Worm (Caenorhabditis elegans) whole organism, early embryonic: ENCODE results near the gene R09A8.5.

ENCODE experiments used
- B0310.2 ChIP-seq: sonication (generic microtip); optimal IDR thresholded peaks from 2 replicates; lab custom pipeline; 2016; ENCODE audit warnings: mild to moderate bottlenecking, missing genetic modification characterization, missing compliant biosample characterization
- F13C5.2 ChIP-seq: sonication (generic microtip); optimal IDR thresholded peaks from 2 replicates; lab custom pipeline; 2017; ENCODE audit warnings: mild to moderate bottlenecking, missing genetic modification characterization, inconsistent platforms, missing compliant biosample characterization
- aly-1 ChIP-seq: sonication (generic microtip); optimal IDR thresholded peaks from 2 replicates; lab custom pipeline; 2016; ENCODE audit warnings: missing genetic modification characterization, missing compliant biosample characterization
- ama-1 ChIP-seq: fragments of 150-350 bp; optimal IDR thresholded peaks from 2 replicates; lab custom pipeline; 2014
- ceh-13 ChIP-seq: fragments of 200-800 bp; sonication (Bioruptor generic); optimal IDR thresholded peaks from 2 replicates; lab custom pipeline; 2018; ENCODE audit warnings: mild to moderate bottlenecking, missing genetic modification characterization, missing compliant biosample characterization
- ceh-36 ChIP-seq: sonication (generic microtip); optimal IDR thresholded peaks from 2 replicates; lab custom pipeline; 2016; ENCODE audit warnings: missing genetic modification characterization, inconsistent platforms, missing compliant biosample characterization
- ets-7 ChIP-seq: sonication (generic microtip); optimal IDR thresholded peaks from 2 replicates; lab custom pipeline; 2016; ENCODE audit warnings: missing genotype, missing genetic modification characterization, missing compliant biosample characterization
- flt-1 ChIP-seq: fragments of 200-800 bp; sonication (Bioruptor generic); IDR thresholded peaks from 2 replicates; pipeline ENCODE4 v1.3.6; 2022; ENCODE audit warnings: missing genetic modification characterization, missing compliant biosample characterization
- hmbx-1 ChIP-seq: sonication (generic microtip); optimal IDR thresholded peaks from 2 replicates; lab custom pipeline; 2016; ENCODE audit warnings: mild to moderate bottlenecking, missing genetic modification characterization, missing compliant biosample characterization
- hmg-4 ChIP-seq: fragments of 200-800 bp; sonication (Bioruptor generic); optimal IDR thresholded peaks from 2 replicates; lab custom pipeline; 2018; ENCODE audit warnings: mild to moderate bottlenecking, missing genetic modification characterization, missing compliant biosample characterization
- hnd-1 ChIP-seq: sonication (generic microtip); optimal IDR thresholded peaks from 2 replicates; lab custom pipeline; 2016; ENCODE audit warnings: missing genetic modification characterization, missing compliant biosample characterization
- pes-1 ChIP-seq: fragments of 200-800 bp; sonication (Bioruptor generic); IDR thresholded peaks from 2 replicates; pipeline ENCODE4 v1.3.6; 2022; ENCODE audit warnings: missing genetic modification reagents, missing genetic modification characterization, missing compliant biosample characterization
- scrt-1 ChIP-seq: fragments of 200-800 bp; sonication (Bioruptor generic); IDR thresholded peaks from 2 replicates; pipeline ENCODE4 v1.3.6; 2022; ENCODE audit warnings: missing genetic modification characterization, missing compliant biosample characterization
- sea-1 ChIP-seq: fragments of 200-800 bp; sonication (Bioruptor generic); conservative IDR thresholded peaks from 2 replicates; pipeline ENCODE4 v1.3.6; 2022; ENCODE audit warnings: missing genetic modification characterization, missing compliant biosample characterization
- tbx-11 ChIP-seq: fragments of 200-800 bp; sonication (Bioruptor generic); IDR thresholded peaks from 2 replicates; pipeline ENCODE4 v1.3.6; 2022; ENCODE audit warnings: missing genetic modification characterization, missing compliant biosample characterization
- tbx-37 ChIP-seq: fragments of 200-800 bp; sonication (Bioruptor generic); conservative IDR thresholded peaks from 2 replicates; pipeline ENCODE4 v1.3.6; 2022; ENCODE audit warnings: missing genetic modification reagents, missing genetic modification characterization, missing compliant biosample characterization
- tra-4 ChIP-seq: sonication (generic microtip); optimal IDR thresholded peaks from 2 replicates; lab custom pipeline; 2017; ENCODE audit warnings: missing genetic modification characterization, missing compliant biosample characterization

The R09A8.5 gene

DNA sequence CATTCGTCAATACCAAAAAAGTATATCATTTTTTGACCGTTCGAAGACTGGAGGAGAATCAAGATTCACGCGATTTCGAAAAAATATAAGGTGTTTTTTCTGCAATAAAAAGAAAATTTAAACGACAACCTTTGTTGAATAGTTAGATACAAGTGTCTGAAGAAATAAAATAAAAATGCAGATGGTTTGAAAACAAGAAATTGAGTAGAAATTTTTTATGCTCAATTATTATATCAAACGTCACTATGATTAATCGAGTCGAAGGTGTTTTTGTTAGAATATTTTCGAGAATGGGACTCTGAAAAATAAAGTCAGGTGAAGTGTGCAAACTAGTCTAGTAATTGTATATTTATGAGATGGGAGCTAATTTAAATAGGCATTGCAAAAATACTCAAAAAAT lies at the start of gene R09A8.5:
Gene R09A8.5, minus strand, starts transcription at position 101 of the 400 bp plus-strand sequence.
- no peak for TF ChIP-seq hmg-4 (GFP tag; lab: Kevin White, UChicago)

ce11 chrX:12689869-12690268 lies 49.5 kb upstream of the R09A8.5 start:
- TF ChIP-seq flt-1 (GFP tag; lab: Robert Waterston, UW) (no peak), pes-1 (GFP tag; lab: Robert Waterston, UW) (no peak), F13C5.2 (tag; lab: Kevin White, UChicago) (no peak), tra-4 (tag; lab: Kevin White, UChicago) (no peak), hmg-4 (GFP tag; lab: Kevin White, UChicago) (no peak), sea-1 (no peak), tbx-37 (GFP tag; lab: Robert Waterston, UW) (no peak), tbx-11 (no peak), ceh-13 (GFP tag; lab: Kevin White, UChicago) (no peak), ama-1 (lab: Kevin White, UChicago) (no peak), hnd-1 (no peak)

ce11 chrX:12688632-12689031 lies 48.3 kb upstream of the R09A8.5 start:
- TF ChIP-seq tbx-11: no peak
- TF ChIP-seq tra-4 (tag; lab: Kevin White, UChicago): no peak
- TF ChIP-seq ceh-36 (tag; lab: Kevin White, UChicago): peak; percentile 10
- TF ChIP-seq flt-1 (GFP tag; lab: Robert Waterston, UW): no peak
- TF ChIP-seq hmg-4 (GFP tag; lab: Kevin White, UChicago): peak; percentile 59
- no peak for TF ChIP-seq hmbx-1 (tag; lab: Kevin White, UChicago)
- TF ChIP-seq ceh-13 (GFP tag; lab: Kevin White, UChicago): no peak

- TF ChIP-seq tra-4 (tag; lab: Kevin White, UChicago): no peak
- no peak for TF ChIP-seq scrt-1
- no peak for TF ChIP-seq B0310.2
- TF ChIP-seq tbx-11: no peak
- TF ChIP-seq ceh-13 (GFP tag; lab: Kevin White, UChicago): no peak
- no peak for TF ChIP-seq hmbx-1 (tag; lab: Kevin White, UChicago)
- TF ChIP-seq aly-1 (tag; lab: Kevin White, UChicago): no peak
- TF ChIP-seq ets-7 (tag; lab: Kevin White, UChicago): no peak
- TF ChIP-seq hmg-4 (GFP tag; lab: Kevin White, UChicago): no peak
- no peak for TF ChIP-seq flt-1 (GFP tag; lab: Robert Waterston, UW)
- no peak for TF ChIP-seq pes-1 (GFP tag; lab: Robert Waterston, UW)
- no peak for TF ChIP-seq sea-1
- TF ChIP-seq ceh-36 (tag; lab: Kevin White, UChicago): no peak
- TF ChIP-seq tbx-37 (GFP tag; lab: Robert Waterston, UW): no peak
- TF ChIP-seq F13C5.2 (tag; lab: Kevin White, UChicago): no peak
- no peak for TF ChIP-seq ama-1 (lab: Kevin White, UChicago)
- TF ChIP-seq hnd-1: no peak
Observed at ce11 chrX:12687482-12687881, 47.1 kb upstream of the R09A8.5 start.

DNA sequence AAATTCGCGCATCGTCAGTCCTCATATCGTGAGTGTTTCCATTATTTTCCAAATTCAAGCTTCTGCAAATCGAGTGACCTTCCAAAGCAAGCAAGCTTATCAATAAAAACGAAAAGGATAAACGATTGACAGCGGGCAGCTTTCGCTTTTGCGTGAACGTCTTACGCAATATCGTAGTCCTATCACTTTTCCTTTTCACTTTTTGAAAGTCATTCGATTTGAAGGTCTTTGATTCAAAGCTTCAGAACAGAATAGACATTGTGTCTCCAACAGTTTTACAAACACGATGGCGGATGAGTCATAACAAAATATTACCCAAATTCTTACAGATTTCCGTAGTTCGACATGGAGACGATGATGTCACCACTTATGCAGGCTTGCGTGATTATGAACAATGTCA lies 39.2 kb upstream of the R09A8.5 start:
- TF ChIP-seq ceh-36 (tag; lab: Kevin White, UChicago) (no peak), B0310.2 (no peak), tbx-11 (no peak), pes-1 (GFP tag; lab: Robert Waterston, UW) (no peak), scrt-1 (no peak), hmbx-1 (tag; lab: Kevin White, UChicago) (no peak), ama-1 (lab: Kevin White, UChicago) (no peak), tbx-37 (GFP tag; lab: Robert Waterston, UW) (no peak), aly-1 (tag; lab: Kevin White, UChicago) (no peak), hmg-4 (GFP tag; lab: Kevin White, UChicago) (no peak), tra-4 (tag; lab: Kevin White, UChicago) (no peak), ets-7 (tag; lab: Kevin White, UChicago) (no peak), hnd-1 (no peak), flt-1 (GFP tag; lab: Robert Waterston, UW) (no peak)

DNA sequence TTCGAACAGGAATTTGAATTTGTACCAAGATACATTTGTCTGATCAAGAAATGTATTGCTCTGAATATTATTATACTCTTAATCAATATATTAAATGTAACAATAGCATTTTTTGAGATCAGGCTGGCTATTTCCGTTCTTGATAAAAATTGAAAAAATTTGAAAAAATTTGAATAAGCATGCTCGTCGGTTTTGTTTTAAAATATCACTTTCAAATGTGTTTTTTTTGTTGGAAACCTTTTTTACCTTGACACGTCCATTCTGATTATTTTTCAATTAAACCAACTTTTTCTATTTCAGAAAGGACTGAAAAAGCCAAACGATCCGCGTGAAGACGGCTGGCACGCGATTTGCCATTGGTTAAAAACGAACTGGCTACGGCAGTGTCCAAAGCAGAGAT lies 38.2 kb upstream of the R09A8.5 start, which contains the start of gene adt-1:
Gene adt-1, plus strand, starts transcription at position 301 of the 400 bp plus-strand sequence.
- TF ChIP-seq hmg-4 (GFP tag; lab: Kevin White, UChicago): no peak
- TF ChIP-seq pes-1 (GFP tag; lab: Robert Waterston, UW): no peak
- no peak for TF ChIP-seq ceh-13 (GFP tag; lab: Kevin White, UChicago)
- no peak for TF ChIP-seq tbx-37 (GFP tag; lab: Robert Waterston, UW)

DNA sequence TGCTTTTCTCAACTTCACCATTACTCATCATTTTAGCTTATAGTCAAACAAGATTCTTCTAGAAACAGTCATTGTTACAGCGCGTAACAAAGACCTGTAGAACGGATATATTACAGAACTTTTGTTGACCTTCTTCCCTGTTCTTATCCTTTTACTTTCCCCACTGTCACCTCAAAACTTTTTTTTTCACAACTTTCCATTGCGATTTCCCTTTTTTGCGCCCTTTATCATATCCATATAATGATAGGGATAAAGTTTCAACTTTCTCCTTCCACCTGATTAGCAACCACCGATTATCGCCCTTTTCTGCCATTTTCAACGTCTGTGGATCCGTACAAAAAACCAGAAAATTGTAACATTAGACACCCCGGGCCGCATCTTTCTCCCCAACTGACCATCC lies 36.8 kb upstream of the R09A8.5 start:
- no peak for TF ChIP-seq sea-1
- TF ChIP-seq scrt-1: no peak
- no peak for TF ChIP-seq aly-1 (tag; lab: Kevin White, UChicago)
- no peak for TF ChIP-seq F13C5.2 (tag; lab: Kevin White, UChicago)
- no peak for TF ChIP-seq B0310.2

ce11 chrX:12671638-12672290 lies 31.4 kb upstream of the R09A8.5 start:
- TF ChIP-seq ama-1 (lab: Kevin White, UChicago): no peak
- TF ChIP-seq pes-1 (GFP tag; lab: Robert Waterston, UW): no peak
- TF ChIP-seq flt-1 (GFP tag; lab: Robert Waterston, UW): no peak
